Worm (Caenorhabditis elegans): ENCODE measurements around the gene C24B9.3.

- TF ChIP-seq nhr-76 (tag; optimal IDR thresholded peaks at IDR 0.05), result no peak
- no peak for TF ChIP-seq nhr-237 (tag; optimal IDR thresholded peaks at IDR 0.05)
- no peak for TF ChIP-seq snpc-4 (tag; optimal IDR thresholded peaks at IDR 0.05)
Observed at ce11 chrV:2739607-2740006, 28.2 kb upstream of the C24B9.3 start.
